Worm (Caenorhabditis elegans): Measurements from ENCODE around the gene Y57E12AL.6.
"Not testable (repeated sequence)": the region's sequence is repeated elsewhere in the genome, so short reads cannot be mapped to it uniquely, and the experiment has no call there.

Gene Y57E12AL.6

ce11 chrV:7062790-7063189 lies 2.5 kb upstream of the Y57E12AL.6 start, which contains the start of gene tmem-258:
TSS of gene tmem-258 (plus strand) at chrV:7063174.
- TF ChIP-seq pat-9, sdc-2, fkh-6 (tag; optimal IDR thresholded peaks at IDR 0.05): not testable (repeated sequence)

- TF ChIP-seq npax-4 (tag; optimal IDR thresholded peaks at IDR 0.05) (no peak), ceh-6 (GFP tag; optimal IDR thresholded peaks at IDR 0.05) (no peak), fkh-6 (tag; optimal IDR thresholded peaks at IDR 0.05) (no peak), F13H6.1 (tag; optimal IDR thresholded peaks at IDR 0.05) (no peak), ttx-3 (tag; optimal IDR thresholded peaks at IDR 0.05) (no peak), elt-4 (tag; optimal IDR thresholded peaks at IDR 0.05) (no peak), hlh-6 (tag; optimal IDR thresholded peaks at IDR 0.05) (no peak), mec-3 (tag; optimal IDR thresholded peaks at IDR 0.05; ENCODE audit: borderline replicate concordance) (no peak), unc-42 (tag; optimal IDR thresholded peaks at IDR 0.05) (no peak), pat-9 (tag; optimal IDR thresholded peaks at IDR 0.05) (no peak), gmeb-2 (tag; optimal IDR thresholded peaks at IDR 0.05) (no peak), ceh-14 (tag; optimal IDR thresholded peaks at IDR 0.05) (no peak), pha-2 (tag; optimal IDR thresholded peaks at IDR 0.05) (no peak), tbx-2 (tag; optimal IDR thresholded peaks at IDR 0.05) (no peak), K02D7.2 (tag; optimal IDR thresholded peaks at IDR 0.05) (no peak), odd-2 (tag; optimal IDR thresholded peaks at IDR 0.05) (no peak), lim-6 (tag; optimal IDR thresholded peaks at IDR 0.05) (no peak), fkh-10 (GFP tag; optimal IDR thresholded peaks at IDR 0.05) (no peak), hlh-30 (tag; optimal IDR thresholded peaks at IDR 0.05; ENCODE audit: insufficient read depth) (no peak), pax-1 (tag; optimal IDR thresholded peaks at IDR 0.05) (no peak)
Measured at ce11 chrV:7059350-7059749, 920 bp downstream of the Y57E12AL.6 start, which contains the start of gene mdt-6. TSS of gene mdt-6 (minus strand) at chrV:7059624.

- not testable (repeated sequence) for TF ChIP-seq madf-2, C08G9.2, ceh-31 (tag; optimal IDR thresholded peaks at IDR 0.05)
Measured at ce11 chrV:7057795-7058194, 2.5 kb downstream of the Y57E12AL.6 start, which contains the start of gene Y57E12AL.2. TSS of gene Y57E12AL.2 (plus strand) at chrV:7058095.

- TF ChIP-seq fkh-6 (tag; optimal IDR thresholded peaks at IDR 0.05): no peak
- no peak for TF ChIP-seq che-1 (tag; optimal IDR thresholded peaks at IDR 0.05)
- TF ChIP-seq lin-11 (tag; optimal IDR thresholded peaks at IDR 0.05): no peak
- no peak for TF ChIP-seq madf-2 (tag; optimal IDR thresholded peaks at IDR 0.05)
- TF ChIP-seq ceh-48 (tag; optimal IDR thresholded peaks at IDR 0.05): no peak
- no peak for TF ChIP-seq C08G9.2 (tag; optimal IDR thresholded peaks at IDR 0.05)
- TF ChIP-seq F13H6.1 (tag; optimal IDR thresholded peaks at IDR 0.05): no peak
- TF ChIP-seq tbx-7 (tag; optimal IDR thresholded peaks at IDR 0.05): no peak
- no peak for TF ChIP-seq hlh-15 (tag; optimal IDR thresholded peaks at IDR 0.05)
- no peak for TF ChIP-seq ama-1 (optimal IDR thresholded peaks at IDR 0.05)
- no peak for TF ChIP-seq unc-3 (GFP tag; conservative IDR thresholded peaks at IDR 0.05)
- no peak for TF ChIP-seq unc-3 (tag; optimal IDR thresholded peaks at IDR 0.05)
- no peak for TF ChIP-seq pag-3 (tag; optimal IDR thresholded peaks at IDR 0.05; ENCODE audit: borderline replicate concordance)
- TF ChIP-seq ahr-1 (tag; optimal IDR thresholded peaks at IDR 0.05): no peak
- TF ChIP-seq pros-1 (tag; optimal IDR thresholded peaks at IDR 0.05): no peak
- TF ChIP-seq eyg-1 (tag; optimal IDR thresholded peaks at IDR 0.05): no peak
- TF ChIP-seq sdc-2 (tag; optimal IDR thresholded peaks at IDR 0.05): no peak
Measured at ce11 chrV:7054598-7054997, 5.7 kb downstream of the Y57E12AL.6 start, which contains the start of gene spig-8. TSS of gene spig-8 (plus strand) at chrV:7054898.

- no peak for TF ChIP-seq fkh-6 (tag; optimal IDR thresholded peaks at IDR 0.05)
Measured at ce11 chrV:7053100-7053499, 7.2 kb downstream of the Y57E12AL.6 start, which contains the start of gene txt-17. TSS of gene txt-17 (minus strand) at chrV:7053200.
